Worm (Caenorhabditis elegans): ENCODE measurements around the gene ZK899.6.

Gene ZK899.6

ce11 chrX:9509516-9509915 is 46.4 kb downstream of the ZK899.6 start:
- TF ChIP-seq him-1 (tag; optimal IDR thresholded peaks at IDR 0.05) (no peak), dao-5 (tag; optimal IDR thresholded peaks at IDR 0.05) (no peak), W03F9.2 (tag; optimal IDR thresholded peaks at IDR 0.05) (no peak)

- TF ChIP-seq dao-5 (tag; optimal IDR thresholded peaks at IDR 0.05) (no peak), W03F9.2 (tag; optimal IDR thresholded peaks at IDR 0.05) (no peak), him-1 (tag; optimal IDR thresholded peaks at IDR 0.05) (no peak)
These were observed 46.8 kb downstream of the ZK899.6 start for ce11 chrX:9509922-9510321.

- TF ChIP-seq dao-5 (tag; optimal IDR thresholded peaks at IDR 0.05) (no peak), him-1 (tag; optimal IDR thresholded peaks at IDR 0.05) (no peak), W03F9.2 (tag; optimal IDR thresholded peaks at IDR 0.05) (no peak)
These were observed 47.3 kb downstream of the ZK899.6 start for ce11 chrX:9510448-9510847.

- TF ChIP-seq dao-5 (tag; optimal IDR thresholded peaks at IDR 0.05): no peak
- no peak for TF ChIP-seq W03F9.2 (tag; optimal IDR thresholded peaks at IDR 0.05)
- TF ChIP-seq him-1 (tag; optimal IDR thresholded peaks at IDR 0.05): no peak
These were observed 49.3 kb downstream of the ZK899.6 start for ce11 chrX:9512457-9512856.
